Worm (Caenorhabditis elegans) whole organism, L2 larva: ENCODE data around the gene rab-39.

Experiments used
- C34F6.9 ChIP-seq: fragments of 150-350 bp; optimal IDR thresholded peaks from 2 replicates; lab custom pipeline; 2014; ENCODE audit warnings: missing biosample characterization, missing genetic modification characterization
- F13H6.1 ChIP-seq: sonication (generic microtip); optimal IDR thresholded peaks from 2 replicates; lab custom pipeline; 2016; ENCODE audit warnings: missing genetic modification characterization, missing compliant biosample characterization
- R02D3.7 ChIP-seq: fragments of 150-350 bp; optimal IDR thresholded peaks from 2 replicates; lab custom pipeline; 2014; ENCODE audit warnings: missing biosample characterization, missing genetic modification characterization
- Y55F3AM.14 ChIP-seq: fragments of 200-800 bp; sonication (Bioruptor generic); optimal IDR thresholded peaks from 2 replicates; lab custom pipeline; 2018; ENCODE audit warnings: mild to moderate bottlenecking, missing genetic modification characterization, missing compliant biosample characterization
- ZK546.5 ChIP-seq: sonication (generic microtip); optimal IDR thresholded peaks from 2 replicates; lab custom pipeline; 2017; ENCODE audit warnings: missing biosample characterization, missing genetic modification characterization
- alr-1 ChIP-seq: fragments of 150-350 bp; optimal IDR thresholded peaks from 2 replicates; lab custom pipeline; 2014; ENCODE audit warnings: missing biosample characterization, missing genetic modification characterization
- ama-1 ChIP-seq: fragments of 150-350 bp; optimal IDR thresholded peaks from 2 replicates; lab custom pipeline; 2018; ENCODE audit warnings: inconsistent platforms
- blmp-1 ChIP-seq: sonication (generic microtip); optimal IDR thresholded peaks from 2 replicates; lab custom pipeline; 2017; ENCODE audit warnings: missing genetic modification characterization, mild to moderate bottlenecking, missing compliant biosample characterization, antibody characterized with exemption, moderate library complexity; ENCODE audit not compliant: insufficient read depth
- ceh-16 ChIP-seq: fragments of 150-350 bp; optimal IDR thresholded peaks from 2 replicates; lab custom pipeline; 2014; ENCODE audit warnings: missing biosample characterization, missing genetic modification characterization
- ceh-82 ChIP-seq: fragments of 150-350 bp; optimal IDR thresholded peaks from 2 replicates; lab custom pipeline; 2014; ENCODE audit warnings: missing biosample characterization, missing genetic modification characterization
- crh-2 ChIP-seq: sonication (generic microtip); optimal IDR thresholded peaks from 2 replicates; lab custom pipeline; 2017; ENCODE audit warnings: missing biosample characterization, missing genetic modification characterization
- dmd-4 ChIP-seq: sonication (generic microtip); optimal IDR thresholded peaks from 2 replicates; lab custom pipeline; 2017; ENCODE audit warnings: missing biosample characterization, missing genetic modification characterization
- egl-27 ChIP-seq: sonication (generic microtip); optimal IDR thresholded peaks from 3 replicates; lab custom pipeline; 2017; ENCODE audit warnings: missing biosample characterization, missing genetic modification reagents, missing genetic modification characterization
- elt-1 ChIP-seq: fragments of 150-350 bp; optimal IDR thresholded peaks from 2 replicates; lab custom pipeline; 2014; ENCODE audit warnings: missing biosample characterization, missing genetic modification characterization
- fos-1 ChIP-seq: fragments of 150-350 bp; optimal IDR thresholded peaks from 2 replicates; lab custom pipeline; 2014; ENCODE audit warnings: missing biosample characterization, missing genetic modification characterization
- gmeb-1 ChIP-seq: fragments of 150-350 bp; optimal IDR thresholded peaks from 2 replicates; lab custom pipeline; 2014; ENCODE audit warnings: missing biosample characterization, missing genetic modification characterization
- lin-11 ChIP-seq: fragments of 150-350 bp; sonication (generic microtip); optimal IDR thresholded peaks from 2 replicates; lab custom pipeline; 2014; ENCODE audit warnings: missing biosample characterization, missing genetic modification characterization, inconsistent platforms, mixed read lengths
- lin-13 ChIP-seq: fragments of 150-350 bp; optimal IDR thresholded peaks from 2 replicates; lab custom pipeline; 2014; ENCODE audit warnings: missing biosample characterization, missing genetic modification reagents, missing genetic modification characterization
- lin-39 ChIP-seq: fragments of 150-350 bp; optimal IDR thresholded peaks from 2 replicates; lab custom pipeline; 2014; ENCODE audit warnings: missing biosample characterization, missing genetic modification reagents, missing genetic modification characterization
- lsy-2 ChIP-seq, 2 experiments: fragments of 150-350 bp in 1 of 2; sonication (generic microtip) in 1 of 2; optimal IDR thresholded peaks; 2 replicates each; lab custom pipeline; 2014 to 2017; ENCODE audit warnings: missing biosample characterization in 2 of 2, missing genetic modification characterization in 2 of 2
- mab-5 ChIP-seq: fragments of 150-350 bp; optimal IDR thresholded peaks from 2 replicates; lab custom pipeline; 2014; ENCODE audit warnings: missing biosample characterization, missing genetic modification characterization
- mbf-1 ChIP-seq: sonication (generic microtip); optimal IDR thresholded peaks from 2 replicates; lab custom pipeline; 2017; ENCODE audit warnings: missing biosample characterization, missing genetic modification characterization
- mdl-1 ChIP-seq, 2 experiments: fragments of 150-350 bp in 1 of 2; sonication (generic microtip) in 1 of 2; optimal IDR thresholded peaks; 2 replicates each; lab custom pipeline; 2017; ENCODE audit warnings: missing biosample characterization in 2 of 2, missing genetic modification characterization in 2 of 2
- nhr-10 ChIP-seq: sonication (generic microtip); optimal IDR thresholded peaks from 2 replicates; lab custom pipeline; 2017; ENCODE audit warnings: missing biosample characterization, missing genetic modification characterization
- nhr-11 ChIP-seq: fragments of 150-350 bp; optimal IDR thresholded peaks from 2 replicates; lab custom pipeline; 2014; ENCODE audit warnings: missing biosample characterization, missing genetic modification characterization
- nhr-12 ChIP-seq: fragments of 150-350 bp; optimal IDR thresholded peaks from 2 replicates; lab custom pipeline; 2014; ENCODE audit warnings: missing biosample characterization, missing genetic modification characterization
- nhr-129 ChIP-seq: fragments of 150-350 bp; optimal IDR thresholded peaks from 2 replicates; lab custom pipeline; 2014; ENCODE audit warnings: missing biosample characterization, missing genetic modification characterization
- nhr-21 ChIP-seq: fragments of 150-350 bp; optimal IDR thresholded peaks from 2 replicates; lab custom pipeline; 2014; ENCODE audit warnings: missing biosample characterization, missing genetic modification characterization
- nhr-23 ChIP-seq: fragments of 150-350 bp; optimal IDR thresholded peaks from 2 replicates; lab custom pipeline; 2014; ENCODE audit warnings: missing biosample characterization, missing genetic modification reagents, missing genetic modification characterization
- nhr-237 ChIP-seq: fragments of 150-350 bp; optimal IDR thresholded peaks from 2 replicates; lab custom pipeline; 2014; ENCODE audit warnings: missing biosample characterization, missing genetic modification characterization
- nhr-25 ChIP-seq: fragments of 150-350 bp; sonication (generic microtip); optimal IDR thresholded peaks from 3 replicates; lab custom pipeline; 2014; ENCODE audit warnings: missing biosample characterization, missing genetic modification characterization
- nhr-6 ChIP-seq: fragments of 150-350 bp; optimal IDR thresholded peaks from 2 replicates; lab custom pipeline; 2014; ENCODE audit warnings: missing biosample characterization, missing genetic modification characterization
- nhr-77 ChIP-seq: fragments of 150-350 bp; optimal IDR thresholded peaks from 2 replicates; lab custom pipeline; 2014; ENCODE audit warnings: missing biosample characterization, missing genetic modification characterization
- peb-1 ChIP-seq: fragments of 150-350 bp; optimal IDR thresholded peaks from 2 replicates; lab custom pipeline; 2014; ENCODE audit warnings: missing biosample characterization, missing genetic modification characterization
- sem-4 ChIP-seq: fragments of 150-350 bp; optimal IDR thresholded peaks from 2 replicates; lab custom pipeline; 2014; ENCODE audit warnings: missing biosample characterization, missing genetic modification reagents, missing genetic modification characterization
- skn-1 ChIP-seq: sonication (generic microtip); optimal IDR thresholded peaks from 2 replicates; lab custom pipeline; 2017; ENCODE audit warnings: missing biosample characterization, missing genetic modification characterization
- sma-3 ChIP-seq: sonication (generic microtip); optimal IDR thresholded peaks from 2 replicates; lab custom pipeline; 2016; ENCODE audit warnings: missing genetic modification reagents, missing genetic modification characterization, missing compliant biosample characterization
- sma-9 ChIP-seq, 2 experiments: fragments of 150-350 bp in 1 of 2; sonication (generic microtip) in 1 of 2; optimal IDR thresholded peaks; 2 replicates each; lab custom pipeline; 2014 to 2016; ENCODE audit warnings: missing genetic modification characterization in 2 of 2, mild to moderate bottlenecking in 1 of 2, missing biosample characterization in 1 of 2, missing compliant biosample characterization in 1 of 2, missing genetic modification reagents in 1 of 2, moderate library complexity in 1 of 2
- snpc-4 ChIP-seq: fragments of 150-350 bp; optimal IDR thresholded peaks from 2 replicates; lab custom pipeline; 2014; ENCODE audit warnings: missing biosample characterization, missing genetic modification characterization
- unc-39 ChIP-seq: fragments of 150-350 bp; optimal IDR thresholded peaks from 2 replicates; lab custom pipeline; 2014; ENCODE audit warnings: missing biosample characterization, missing genetic modification characterization
- unc-55 ChIP-seq: fragments of 150-350 bp; sonication (generic microtip); optimal IDR thresholded peaks from 3 replicates; lab custom pipeline; 2014; ENCODE audit warnings: missing biosample characterization, missing genetic modification reagents, missing genetic modification characterization
- unc-62 ChIP-seq: fragments of 150-350 bp; optimal IDR thresholded peaks from 2 replicates; lab custom pipeline; 2014; ENCODE audit warnings: missing biosample characterization, missing genetic modification reagents, missing genetic modification characterization
- ztf-1 ChIP-seq: fragments of 200-800 bp; sonication (Bioruptor generic); conservative IDR thresholded peaks from 2 replicates; pipeline ENCODE4 v1.3.6; 2022; ENCODE audit warnings: missing genetic modification characterization, missing compliant biosample characterization

The rab-39 gene

DNA sequence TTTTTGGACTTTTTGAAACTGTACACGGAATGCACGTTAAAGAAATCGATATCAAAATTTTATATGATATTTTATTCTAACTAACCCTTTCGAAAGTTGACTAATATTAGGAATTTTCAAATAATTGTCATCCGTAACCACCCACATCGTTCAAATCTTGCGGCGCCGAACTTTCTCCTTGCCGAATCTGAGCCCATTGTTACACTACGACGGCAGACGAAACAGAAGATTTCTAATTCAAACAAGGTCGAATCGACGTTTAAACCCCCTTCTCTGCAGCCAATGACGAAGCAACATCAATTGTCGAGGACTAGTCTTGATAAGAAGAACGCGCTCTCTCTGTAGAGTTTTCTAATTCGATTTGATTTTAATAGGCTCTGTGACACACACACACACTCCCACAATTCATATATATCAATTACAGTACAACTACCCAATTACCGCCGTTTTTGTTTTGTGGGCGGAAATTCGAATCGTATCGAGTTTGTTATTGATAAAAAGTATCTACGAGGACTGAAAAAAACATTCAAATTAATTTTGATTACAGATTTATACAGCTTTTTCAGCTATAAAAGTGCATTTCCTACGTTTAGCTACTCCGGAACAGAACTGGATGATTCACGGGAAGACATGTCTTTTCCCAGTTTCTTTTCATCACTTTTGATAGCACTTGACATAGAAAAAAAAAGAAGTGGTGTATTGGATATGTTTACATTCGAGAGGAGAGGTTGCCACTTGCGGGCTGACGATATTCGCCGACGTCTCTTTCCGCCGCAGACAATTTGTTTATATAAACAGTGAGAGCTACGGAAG is 38.2 kb downstream of the rab-39 start:
- TF ChIP-seq gmeb-1 (tag; lab: Kevin White, UChicago) (no peak), crh-2 (tag; lab: Kevin White, UChicago) (peak; percentile 32), sem-4 (no peak), F13H6.1 (tag; lab: Kevin White, UChicago) (peak; percentile 45), nhr-129 (tag; lab: Kevin White, UChicago) (peak; percentile 13), skn-1 (peak; percentile 51), nhr-23 (no peak), peb-1 (tag; lab: Kevin White, UChicago) (peak; percentile 56), nhr-6 (tag; lab: Kevin White, UChicago) (peak; percentile 23), ama-1 (lab: Kevin White, UChicago) (peak; percentile 62), fos-1 (tag; lab: Kevin White, UChicago) (peak; percentile 49), sma-9 (GFP tag; optimal IDR thresholded peaks at IDR 0.05; lab: Kevin White, UChicago) (peak; percentile 44), sma-9 (tag; optimal IDR thresholded peaks at IDR 0.05; lab: Kevin White, UChicago) (no peak), unc-55 (GFP tag; lab: Kevin White, UChicago) (no peak)

DNA sequence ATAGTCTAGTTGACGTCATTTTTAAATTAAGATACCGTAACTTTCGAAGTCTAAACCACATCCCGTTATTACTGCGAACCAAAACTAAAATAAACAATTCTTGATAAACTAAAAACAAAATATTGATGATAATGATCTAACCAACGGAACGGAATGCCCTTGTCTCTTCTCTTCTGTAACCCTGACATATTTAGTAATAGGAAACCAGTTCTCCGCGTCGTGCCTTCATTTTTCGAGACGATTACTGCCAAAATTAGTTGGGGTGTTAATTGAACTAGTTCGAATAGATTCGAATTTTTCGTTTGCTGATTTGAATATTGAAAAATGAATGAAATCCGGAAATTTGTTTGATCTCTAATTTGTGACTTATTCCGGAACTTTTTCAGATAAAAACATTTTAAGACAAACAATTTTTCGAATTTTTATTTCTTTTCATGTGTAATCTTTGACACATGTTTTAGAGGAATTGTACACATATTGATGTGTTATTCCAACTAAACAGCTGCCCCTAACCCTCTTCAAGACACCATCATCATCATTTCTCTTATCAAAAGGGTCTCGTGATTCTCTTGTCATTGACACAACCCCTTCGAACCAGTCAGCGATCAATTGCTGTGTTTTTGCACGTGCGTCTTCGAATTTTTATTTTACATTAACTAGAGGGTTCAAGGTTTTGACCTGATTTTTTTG is 38.9 kb downstream of the rab-39 start:
- TF ChIP-seq nhr-25 (peak; percentile 32), egl-27 (tag; lab: Kevin White, UChicago) (peak; percentile 61), sma-9 (GFP tag; optimal IDR thresholded peaks at IDR 0.05; lab: Kevin White, UChicago) (peak; percentile 95), sma-9 (tag; optimal IDR thresholded peaks at IDR 0.05; lab: Kevin White, UChicago) (no peak), gmeb-1 (tag; lab: Kevin White, UChicago) (peak; percentile 74), skn-1 (no peak), nhr-129 (tag; lab: Kevin White, UChicago) (peak; percentile 94), ZK546.5 (tag; lab: Kevin White, UChicago) (no peak), ceh-16 (tag; lab: Kevin White, UChicago) (peak; percentile 82), ztf-1 (GFP tag; lab: Robert Waterston, UW) (no peak), nhr-23 (no peak), dmd-4 (tag; lab: Kevin White, UChicago) (no peak), Y55F3AM.14 (GFP tag; lab: Kevin White, UChicago) (peak; percentile 8), sma-3 (peak; percentile 62), fos-1 (tag; lab: Kevin White, UChicago) (peak; percentile 90), crh-2 (tag; lab: Kevin White, UChicago) (peak; percentile 83), nhr-77 (tag; lab: Kevin White, UChicago) (no peak), ama-1 (lab: Kevin White, UChicago) (no peak), ceh-82 (no peak), nhr-10 (tag; lab: Kevin White, UChicago) (no peak), nhr-6 (tag; lab: Kevin White, UChicago) (peak; percentile 33), lsy-2 (tag; optimal IDR thresholded peaks at IDR 0.05; lab: Kevin White, UChicago) (peak in 1 of 2 experiments; percentile 80), mdl-1 (tag; optimal IDR thresholded peaks at IDR 0.05; lab: Kevin White, UChicago) (peak; percentile 71 to 90), lin-13 (GFP tag; lab: Kevin White, UChicago) (peak; percentile 10), unc-39 (no peak), mbf-1 (tag; lab: Kevin White, UChicago) (no peak), mab-5 (tag; lab: Kevin White, UChicago) (no peak), nhr-21 (tag; lab: Kevin White, UChicago) (peak; percentile 76), F13H6.1 (tag; lab: Kevin White, UChicago) (peak; percentile 79), nhr-237 (no peak), alr-1 (tag; lab: Kevin White, UChicago) (no peak), C34F6.9 (tag; lab: Kevin White, UChicago) (peak; percentile 64)

DNA sequence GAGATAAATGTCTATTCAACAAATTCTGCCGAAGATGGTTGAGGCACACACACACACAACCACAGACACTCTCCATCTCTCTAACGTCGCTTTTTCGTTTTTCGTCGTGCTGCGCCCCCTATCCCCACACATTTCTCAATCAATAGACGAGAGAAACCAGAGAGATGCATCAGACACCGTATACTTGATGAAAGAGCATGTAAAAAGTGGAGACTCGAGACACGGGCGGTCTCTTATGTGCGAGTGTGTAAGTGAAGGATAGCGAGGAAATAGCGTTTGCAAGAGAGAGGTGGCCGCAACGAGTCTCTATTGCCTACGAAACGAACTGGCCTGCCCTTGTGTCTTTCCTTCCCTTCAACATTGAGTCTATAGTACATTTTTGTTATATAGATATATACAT is 39.9 kb downstream of the rab-39 start:
- no peak for TF ChIP-seq nhr-237
- TF ChIP-seq lin-39 (tag; lab: Kevin White, UChicago) = no peak
- TF ChIP-seq unc-55 (GFP tag; lab: Kevin White, UChicago) = peak; percentile 93
- no peak for TF ChIP-seq nhr-23
- peak; percentile 89 for TF ChIP-seq lin-11 (tag; lab: Kevin White, UChicago)
- TF ChIP-seq unc-62 (GFP tag; lab: Kevin White, UChicago) = no peak
- no peak for TF ChIP-seq nhr-11 (tag; lab: Kevin White, UChicago)
- peak; percentile 61 for TF ChIP-seq nhr-77 (tag; lab: Kevin White, UChicago)
- TF ChIP-seq nhr-12 (tag; lab: Kevin White, UChicago) = no peak
- peak; percentile 75 for TF ChIP-seq sem-4
- TF ChIP-seq lin-13 (GFP tag; lab: Kevin White, UChicago) = peak; percentile 86
- TF ChIP-seq elt-1 (tag; lab: Kevin White, UChicago) = peak; percentile 18
- peak; percentile 17 to 70 for TF ChIP-seq mdl-1 (tag; optimal IDR thresholded peaks at IDR 0.05; lab: Kevin White, UChicago)
- peak; percentile 70 for TF ChIP-seq gmeb-1 (tag; lab: Kevin White, UChicago)
- TF ChIP-seq skn-1 = peak; percentile 75
- TF ChIP-seq unc-39 = no peak
- TF ChIP-seq nhr-21 (tag; lab: Kevin White, UChicago) = peak; percentile 94
- peak; percentile 54 for TF ChIP-seq blmp-1 (tag; lab: Kevin White, UChicago)
- peak; percentile 86 for TF ChIP-seq ama-1 (lab: Kevin White, UChicago)
- peak; percentile 97 for TF ChIP-seq C34F6.9 (tag; lab: Kevin White, UChicago)
- peak; percentile 90 for TF ChIP-seq nhr-6 (tag; lab: Kevin White, UChicago)
- TF ChIP-seq snpc-4 (tag; lab: Kevin White, UChicago) = peak; percentile 78
- peak; percentile 76 for TF ChIP-seq Y55F3AM.14 (GFP tag; lab: Kevin White, UChicago)
- TF ChIP-seq dmd-4 (tag; lab: Kevin White, UChicago) = no peak
- no peak for TF ChIP-seq R02D3.7 (tag; lab: Kevin White, UChicago)
- peak; percentile 91 for TF ChIP-seq egl-27 (tag; lab: Kevin White, UChicago)
